Fruit fly (Drosophila melanogaster): ENCODE results near the gene CCT4.

Gene CCT4

DNA sequence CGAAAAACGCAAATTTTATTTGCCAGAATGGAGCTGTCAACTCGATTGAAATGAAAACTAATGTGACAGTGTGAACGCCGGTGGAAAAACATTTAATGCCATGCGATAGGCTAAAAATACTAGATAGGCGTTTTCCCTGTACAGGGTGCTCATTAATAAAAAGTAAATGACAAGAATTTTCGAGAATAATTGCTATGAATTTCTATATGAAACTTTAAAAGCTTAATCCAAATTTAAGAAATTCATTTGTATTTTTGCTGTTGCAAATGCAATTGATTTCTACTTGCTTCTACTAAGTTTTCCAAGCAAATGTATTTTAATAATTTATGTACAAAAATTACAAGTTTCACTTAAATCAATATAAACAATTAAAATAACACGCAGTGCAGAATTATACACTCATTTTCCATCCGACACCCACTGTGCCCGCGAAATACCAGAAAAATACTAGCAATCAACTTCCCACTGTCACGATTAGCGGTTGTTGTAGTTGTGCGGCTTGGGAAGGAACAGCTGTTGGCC is 29.1 kb upstream of the CCT4 start, which contains the start of gene Pih1D1 (continued):
- TF ChIP-seq CG33557 (GFP tag; optimal IDR thresholded peaks at IDR 0.05), result peak; percentile 91
- TF ChIP-seq Kr (GFP tag; optimal IDR thresholded peaks at IDR 0.05), result no peak
- peak; percentile 89 for TF ChIP-seq Mad (GFP tag; optimal IDR thresholded peaks at IDR 0.05)
- peak; percentile 90 for TF ChIP-seq GATAe (GFP tag; conservative IDR thresholded peaks at IDR 0.05)
- TF ChIP-seq CG9437 (GFP tag; optimal IDR thresholded peaks at IDR 0.05), result peak; percentile 90
- peak; percentile 89 for TF ChIP-seq CG30020 (tag; optimal IDR thresholded peaks at IDR 0.05)
- TF ChIP-seq phol (tag; optimal IDR thresholded peaks at IDR 0.05), result peak; percentile 98
- TF ChIP-seq HLH54F (GFP tag; optimal IDR thresholded peaks at IDR 0.05), result peak; percentile 95
- TF ChIP-seq stc (GFP tag; IDR thresholded peaks at IDR 0.05), result peak; percentile 95
- TF ChIP-seq CG17186 (GFP tag; optimal IDR thresholded peaks at IDR 0.05), result peak; percentile 59
- TF ChIP-seq E2f1 (GFP tag; IDR thresholded peaks at IDR 0.05), result peak; percentile 95
- TF ChIP-seq row (GFP tag; IDR thresholded peaks at IDR 0.05), result peak; percentile 96
- TF ChIP-seq abd-A (tag; optimal IDR thresholded peaks at IDR 0.05), result no peak
- TF ChIP-seq Hr3 (GFP tag; optimal IDR thresholded peaks at IDR 0.05), result peak; percentile 97
- TF ChIP-seq Ets97D (GFP tag; optimal IDR thresholded peaks at IDR 0.05), result peak; percentile 80
- TF ChIP-seq CG5953 (GFP tag; IDR thresholded peaks at IDR 0.05), result peak; percentile 84
- TF ChIP-seq dmrt99B (tag; optimal IDR thresholded peaks at IDR 0.05), result peak; percentile 94
- peak; percentile 67 for TF ChIP-seq schlank (tag; optimal IDR thresholded peaks at IDR 0.05)
- peak; percentile 91 for TF ChIP-seq Hmx (GFP tag; optimal IDR thresholded peaks at IDR 0.05)
- TF ChIP-seq CG9797 (GFP tag; optimal IDR thresholded peaks at IDR 0.05), result peak; percentile 82
- peak; percentile 95 for TF ChIP-seq CG8924 (tag; optimal IDR thresholded peaks at IDR 0.05)
- TF ChIP-seq sim (GFP tag; IDR thresholded peaks at IDR 0.05), result peak; percentile 89
- TF ChIP-seq Fer1 (GFP tag; optimal IDR thresholded peaks at IDR 0.05), result peak; percentile 92
- TF ChIP-seq CG10209 (GFP tag; optimal IDR thresholded peaks at IDR 0.05), result peak; percentile 95
- TF ChIP-seq prd (optimal IDR thresholded peaks at IDR 0.05), result no peak
- peak; percentile 97 for TF ChIP-seq prd (GFP tag; IDR thresholded peaks at IDR 0.05)
- TF ChIP-seq CG9932 (GFP tag; IDR thresholded peaks at IDR 0.05), result peak; percentile 97
- peak; percentile 79 for TF ChIP-seq CG6854 (GFP tag; optimal IDR thresholded peaks at IDR 0.05)
- TF ChIP-seq gem (tag; optimal IDR thresholded peaks at IDR 0.05), result peak; percentile 98
- peak; percentile 48 for TF ChIP-seq sima (GFP tag; optimal IDR thresholded peaks at IDR 0.05)
- TF ChIP-seq CG12744 (GFP tag; optimal IDR thresholded peaks at IDR 0.05), result peak; percentile 91
- TF ChIP-seq NK7.1 (GFP tag; optimal IDR thresholded peaks at IDR 0.05), result peak; percentile 81
- peak; percentile 97 for TF ChIP-seq Xrp1 (GFP tag; IDR thresholded peaks at IDR 0.05)
- TF ChIP-seq CG4617 (GFP tag; optimal IDR thresholded peaks at IDR 0.05; ENCODE audit: borderline replicate concordance), result peak; percentile 89
- peak; percentile 95 for TF ChIP-seq Rx (GFP tag; IDR thresholded peaks at IDR 0.05)
- TF ChIP-seq B-H2 (GFP tag; optimal IDR thresholded peaks at IDR 0.05), result peak; percentile 85
- TF ChIP-seq CG9215 (GFP tag; IDR thresholded peaks at IDR 0.05), result peak; percentile 96
- TF ChIP-seq tin (GFP tag; optimal IDR thresholded peaks at IDR 0.05), result peak; percentile 95
- peak; percentile 96 for TF ChIP-seq CG2889 (GFP tag; IDR thresholded peaks at IDR 0.05)
- TF ChIP-seq corto (GFP tag; optimal IDR thresholded peaks at IDR 0.05), result peak; percentile 53
- TF ChIP-seq repo (GFP tag; optimal IDR thresholded peaks at IDR 0.05), result peak; percentile 86
- TF ChIP-seq Atf6 (GFP tag; IDR thresholded peaks at IDR 0.05), result peak; percentile 95
- peak; percentile 95 for TF ChIP-seq nerfin-1 (tag; optimal IDR thresholded peaks at IDR 0.05)
- TF ChIP-seq Sin3A (optimal IDR thresholded peaks at IDR 0.05), result peak; percentile 54
- peak; percentile 99 for TF ChIP-seq sens (GFP tag)
- peak; percentile 93 for TF ChIP-seq CG9609 (GFP tag; optimal IDR thresholded peaks at IDR 0.05)
- peak; percentile 97 for TF ChIP-seq Ptx1 (GFP tag; IDR thresholded peaks at IDR 0.05)
- TF ChIP-seq jumu (GFP tag; optimal IDR thresholded peaks at IDR 0.05), result peak; percentile 90
- peak; percentile 95 for TF ChIP-seq Fer3 (tag; optimal IDR thresholded peaks at IDR 0.05)
- TF ChIP-seq sna (GFP tag; IDR thresholded peaks at IDR 0.05; ENCODE audit: partially characterized antibody), result no peak
- TF ChIP-seq Ets65A (GFP tag), result peak; percentile 99
- TF ChIP-seq CG14014 (GFP tag; IDR thresholded peaks at IDR 0.05), result peak; percentile 96

All from whole organism, embryonic.